Worm (Caenorhabditis elegans): ENCODE results near the gene T19C3.7.

The T19C3.7 gene

ce11 chrIII:599279-599678 lies 36.7 kb downstream of the T19C3.7 start:
- no peak for TF ChIP-seq unc-62 (GFP tag; optimal IDR thresholded peaks at IDR 0.05)

ce11 chrIII:598687-599086 lies 37.3 kb downstream of the T19C3.7 start, which contains the start of gene Y55B1AR.2:
Y55B1AR.2 (minus strand) TSS chrIII:598787.
- TF ChIP-seq unc-62 (GFP tag; optimal IDR thresholded peaks at IDR 0.05), result no peak

DNA sequence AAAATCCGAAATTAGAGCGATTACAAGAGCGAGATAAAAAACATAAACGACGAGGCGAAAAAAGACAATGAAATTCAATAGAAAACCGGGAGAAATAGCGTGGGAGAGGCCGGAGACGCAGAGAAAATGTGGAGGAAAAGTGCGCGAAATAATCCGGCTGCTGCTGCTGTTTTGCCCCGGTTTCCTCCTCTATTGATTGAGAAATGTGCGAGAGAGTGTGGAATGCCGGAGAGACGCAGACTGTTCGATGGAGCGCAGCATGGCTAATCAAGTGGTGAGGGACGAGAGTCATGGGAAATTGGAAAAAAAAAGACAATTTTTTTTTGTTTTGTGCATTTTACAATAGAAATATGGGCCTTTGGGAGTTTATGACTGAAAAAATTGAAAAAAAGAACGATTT lies 37.8 kb downstream of the T19C3.7 start:
- no peak for TF ChIP-seq unc-62 (GFP tag; optimal IDR thresholded peaks at IDR 0.05)

- TF ChIP-seq unc-62 (GFP tag; optimal IDR thresholded peaks at IDR 0.05), result no peak
Measured at ce11 chrIII:595449-595848, 40.5 kb downstream of the T19C3.7 start.

- no peak for TF ChIP-seq unc-62 (GFP tag; optimal IDR thresholded peaks at IDR 0.05)
Measured at ce11 chrIII:587009-587408, 49.0 kb downstream of the T19C3.7 start, which contains the start of gene helq-1. helq-1 (minus strand) TSS chrIII:587109.

Measured in whole organism, dauer.